Fruit fly (Drosophila melanogaster) whole organism, embryonic: ENCODE data around the gene eIF4E5.

Source experiments
- BtbVII ChIP-seq: fragments of 200-800 bp; sonication (Bioruptor generic); optimal IDR thresholded peaks from 3 replicates; lab custom pipeline; 2017; ENCODE audit warnings: missing biosample characterization, mild to moderate bottlenecking, missing genetic modification characterization
- CG10274 ChIP-seq: fragments of 200-800 bp; sonication (Bioruptor generic); optimal IDR thresholded peaks from 3 replicates; lab custom pipeline; 2017; ENCODE audit warnings: missing biosample characterization, mild to moderate bottlenecking, missing genetic modification characterization
- CG13296 ChIP-seq: fragments of 200-800 bp; sonication (Bioruptor generic); optimal IDR thresholded peaks from 3 replicates; lab custom pipeline; 2018; ENCODE audit warnings: missing biosample characterization, mild to moderate bottlenecking, missing genetic modification characterization
- CG14441 ChIP-seq: fragments of 200-800 bp; sonication (Bioruptor generic); IDR thresholded peaks from 2 replicates; pipeline ENCODE4 v1.3.6; 2022; ENCODE audit warnings: missing biosample characterization, missing genetic modification characterization
- CG18476 ChIP-seq: fragments of 200-800 bp; sonication (Bioruptor generic); optimal IDR thresholded peaks from 2 replicates; lab custom pipeline; 2016; ENCODE audit warnings: missing biosample characterization, mild to moderate bottlenecking, missing genetic modification characterization
- CG18599 ChIP-seq: fragments of 200-800 bp; sonication (Bioruptor generic); optimal IDR thresholded peaks from 3 replicates; lab custom pipeline; 2017; ENCODE audit warnings: missing biosample characterization, missing genetic modification characterization, mild to moderate bottlenecking, moderate library complexity, missing genetic modification reagents
- CG2202 ChIP-seq: fragments of 200-800 bp; sonication (Bioruptor generic); optimal IDR thresholded peaks from 2 replicates; lab custom pipeline; 2018; ENCODE audit warnings: missing biosample characterization, mild to moderate bottlenecking, missing genetic modification characterization
- CG2889 ChIP-seq: fragments of 200-800 bp; sonication (Bioruptor generic); IDR thresholded peaks from 3 replicates; pipeline ENCODE4 v1.3.6; 2022; ENCODE audit warnings: missing biosample characterization, missing genetic modification characterization
- CG32532 ChIP-seq: fragments of 200-800 bp; sonication (Bioruptor generic); IDR thresholded peaks from 2 replicates; pipeline ENCODE4 v1.3.6; 2022; ENCODE audit warnings: missing biosample characterization, missing genetic modification characterization
- CG5953 ChIP-seq: fragments of 200-800 bp; sonication (Bioruptor generic); IDR thresholded peaks from 2 replicates; pipeline ENCODE4 v1.3.6; 2022; ENCODE audit warnings: missing biosample characterization, missing genetic modification characterization
- CG6175 ChIP-seq: fragments of 200-800 bp; sonication (Bioruptor generic); IDR thresholded peaks from 3 replicates; pipeline ENCODE4 v1.3.6; 2022; ENCODE audit warnings: missing biosample characterization, missing genetic modification characterization
- CG6683 ChIP-seq: fragments of 200-800 bp; sonication (Bioruptor generic); optimal IDR thresholded peaks from 2 replicates; lab custom pipeline; 2017; ENCODE audit warnings: missing biosample characterization, mild to moderate bottlenecking, missing genetic modification characterization, missing genetic modification reagents
- CG6791 ChIP-seq: fragments of 200-800 bp; sonication (Bioruptor generic); IDR thresholded peaks from 3 replicates; pipeline ENCODE4 v1.3.6; 2022; ENCODE audit warnings: missing biosample characterization, missing genetic modification characterization; ENCODE audit not compliant: partially characterized antibody
- CG7271 ChIP-seq: fragments of 200-800 bp; sonication (Bioruptor generic); optimal IDR thresholded peaks from 2 replicates; lab custom pipeline; 2018; ENCODE audit warnings: missing biosample characterization, mild to moderate bottlenecking, missing genetic modification characterization, moderate library complexity
- CG7839 ChIP-seq: fragments of 200-800 bp; sonication (Bioruptor generic); optimal IDR thresholded peaks from 3 replicates; lab custom pipeline; 2018; ENCODE audit warnings: missing biosample characterization, mild to moderate bottlenecking, missing genetic modification characterization, moderate library complexity
- CG9215 ChIP-seq: fragments of 200-800 bp; sonication (Bioruptor generic); IDR thresholded peaks from 2 replicates; pipeline ENCODE4 v1.3.6; 2022; ENCODE audit warnings: missing biosample characterization, missing genetic modification characterization
- CG9609 ChIP-seq: fragments of 200-800 bp; sonication (Bioruptor generic); optimal IDR thresholded peaks from 3 replicates; lab custom pipeline; 2016; ENCODE audit warnings: missing biosample characterization, missing genetic modification characterization
- CrebB ChIP-seq: fragments of 200-800 bp; sonication (Bioruptor generic); optimal IDR thresholded peaks from 3 replicates; lab custom pipeline; 2018; ENCODE audit warnings: missing biosample characterization, mild to moderate bottlenecking, missing genetic modification characterization
- Fer2 ChIP-seq: fragments of 200-800 bp; sonication (Bioruptor generic); optimal IDR thresholded peaks from 2 replicates; lab custom pipeline; 2018; ENCODE audit warnings: missing biosample characterization, mild to moderate bottlenecking, missing genetic modification characterization, moderate library complexity
- H2.0 ChIP-seq: fragments of 200-800 bp; sonication (Bioruptor generic); IDR thresholded peaks from 2 replicates; pipeline ENCODE4 v1.3.6; 2022; ENCODE audit warnings: missing biosample characterization, missing genetic modification characterization
- HLHmδ ChIP-seq: fragments of 200-800 bp; sonication (Bioruptor generic); optimal IDR thresholded peaks from 2 replicates; lab custom pipeline; 2018; ENCODE audit warnings: missing biosample characterization, mild to moderate bottlenecking, missing genetic modification characterization, moderate library complexity
- Hey ChIP-seq: fragments of 200-800 bp; sonication (Bioruptor generic); optimal IDR thresholded peaks from 3 replicates; lab custom pipeline; 2018; ENCODE audit warnings: missing biosample characterization, mild to moderate bottlenecking, missing genetic modification characterization
- Mrtf ChIP-seq: fragments of 200-800 bp; sonication (Bioruptor generic); IDR thresholded peaks from 3 replicates; pipeline ENCODE4 v1.3.6; 2022; ENCODE audit warnings: missing biosample characterization, missing genetic modification characterization
- Pdp1 ChIP-seq, 2 experiments: fragments of 200-800 bp; sonication (Bioruptor generic); optimal IDR thresholded peaks; 3 replicates each; lab custom pipeline; 2016; ENCODE audit warnings: missing biosample characterization in 2 of 2, missing genetic modification characterization in 2 of 2, mild to moderate bottlenecking in 1 of 2, moderate library complexity in 1 of 2
- Rfx ChIP-seq: fragments of 200-800 bp; sonication (Bioruptor generic); IDR thresholded peaks from 2 replicates; pipeline ENCODE4 v1.3.6; 2022; ENCODE audit warnings: missing biosample characterization, missing genetic modification characterization
- Scr ChIP-seq: fragments of 200-800 bp; sonication (Bioruptor generic); IDR thresholded peaks from 2 replicates; pipeline ENCODE4 v1.3.6; 2022; ENCODE audit warnings: missing biosample characterization, missing genetic modification characterization; ENCODE audit not compliant: partially characterized antibody
- amos ChIP-seq: fragments of 200-800 bp; sonication (Bioruptor generic); IDR thresholded peaks from 2 replicates; pipeline ENCODE4 v1.3.6; 2022; ENCODE audit warnings: missing biosample characterization, missing genetic modification characterization; ENCODE audit not compliant: partially characterized antibody
- az2 ChIP-seq: fragments of 200-800 bp; sonication (Bioruptor generic); optimal IDR thresholded peaks from 3 replicates; lab custom pipeline; 2016; ENCODE audit warnings: missing biosample characterization, missing genetic modification characterization
- bbx ChIP-seq: fragments of 200-800 bp; sonication (Bioruptor generic); IDR thresholded peaks from 2 replicates; pipeline ENCODE4 v1.3.6; 2022; ENCODE audit warnings: missing biosample characterization, missing genetic modification characterization; ENCODE audit not compliant: partially characterized antibody
- bigmax ChIP-seq: fragments of 200-800 bp; sonication (Bioruptor generic); optimal IDR thresholded peaks from 2 replicates; lab custom pipeline; 2018; ENCODE audit warnings: missing biosample characterization, mild to moderate bottlenecking, missing genetic modification characterization
- chn ChIP-seq: fragments of 200-800 bp; sonication (Bioruptor generic); optimal IDR thresholded peaks from 2 replicates; lab custom pipeline; 2016; ENCODE audit warnings: missing biosample characterization, missing genetic modification characterization
- dmrt11E ChIP-seq: fragments of 200-800 bp; sonication (Bioruptor generic); optimal IDR thresholded peaks from 3 replicates; lab custom pipeline; 2018; ENCODE audit warnings: missing biosample characterization, mild to moderate bottlenecking, missing genetic modification characterization, moderate library complexity
- emc ChIP-seq: fragments of 200-800 bp; sonication (Bioruptor generic); optimal IDR thresholded peaks from 2 replicates; lab custom pipeline; 2016; ENCODE audit warnings: missing biosample characterization, missing genetic modification characterization
- ftz-f1 ChIP-seq: fragments of 200-800 bp; sonication (Bioruptor generic); optimal IDR thresholded peaks from 2 replicates; lab custom pipeline; 2016; ENCODE audit warnings: missing biosample characterization, missing genetic modification characterization
- jumu ChIP-seq: fragments of 200-800 bp; sonication (Bioruptor generic); optimal IDR thresholded peaks from 3 replicates; lab custom pipeline; 2016; ENCODE audit warnings: missing biosample characterization, missing genetic modification characterization
- kah ChIP-seq: fragments of 200-800 bp; sonication (Bioruptor generic); optimal IDR thresholded peaks from 2 replicates; lab custom pipeline; 2018; ENCODE audit warnings: missing biosample characterization, mild to moderate bottlenecking, missing genetic modification characterization
- lilli ChIP-seq: fragments of 200-800 bp; sonication (Bioruptor generic); optimal IDR thresholded peaks from 3 replicates; lab custom pipeline; 2016; ENCODE audit warnings: missing biosample characterization, missing genetic modification characterization
- lmd ChIP-seq: fragments of 200-800 bp; sonication (Bioruptor generic); IDR thresholded peaks from 2 replicates; pipeline ENCODE4 v1.3.6; 2022; ENCODE audit warnings: missing biosample characterization, missing genetic modification characterization
- lov ChIP-seq, 2 experiments: fragments of 200-800 bp in 1 of 2; fragments of >200 bp in 1 of 2; sonication (Bioruptor generic) in 1 of 2; IDR thresholded peaks in 1 of 2; optimal IDR thresholded peaks in 1 of 2; 2 replicates in 1 of 2; 3 replicates in 1 of 2; pipeline versions ENCODE4 v1.3.6 to Lab custom; 2017 to 2022; ENCODE audit warnings: missing biosample characterization in 1 of 2, missing genetic modification characterization in 1 of 2
- mam ChIP-seq: fragments of 200-800 bp; sonication (Bioruptor generic); optimal IDR thresholded peaks from 3 replicates; lab custom pipeline; 2016; ENCODE audit warnings: missing biosample characterization, missing genetic modification characterization
- nau ChIP-seq: fragments of 200-800 bp; sonication (Bioruptor generic); optimal IDR thresholded peaks from 3 replicates; lab custom pipeline; 2017; ENCODE audit warnings: missing biosample characterization, mild to moderate bottlenecking, missing genetic modification characterization, missing genetic modification reagents
- nmo ChIP-seq: fragments of 200-800 bp; sonication (Bioruptor generic); optimal IDR thresholded peaks from 2 replicates; lab custom pipeline; 2018; ENCODE audit warnings: missing biosample characterization, mild to moderate bottlenecking, missing genetic modification characterization, moderate library complexity
- pho ChIP-seq: fragments of 200-800 bp; sonication (Bioruptor generic); optimal IDR thresholded peaks from 2 replicates; lab custom pipeline; 2016; ENCODE audit warnings: missing biosample characterization, missing genetic modification characterization
- prd ChIP-seq, 3 experiments: fragments of >200 bp in 2 of 3; fragments of 200-800 bp in 1 of 3; sonication (Bioruptor generic) in 1 of 3; optimal IDR thresholded peaks in 2 of 3; IDR thresholded peaks in 1 of 3; 2 replicates in 2 of 3; 3 replicates in 1 of 3; pipeline versions ENCODE4 v1.3.6 to Lab custom; 2017 to 2022; ENCODE audit warnings: missing biosample characterization in 1 of 3, missing genetic modification characterization in 1 of 3
- shn ChIP-seq: fragments of 200-800 bp; sonication (Bioruptor generic); optimal IDR thresholded peaks from 3 replicates; lab custom pipeline; 2016; ENCODE audit warnings: missing biosample characterization, missing genetic modification characterization
- tap ChIP-seq: fragments of 200-800 bp; optimal IDR thresholded peaks from 3 replicates; lab custom pipeline; 2019; ENCODE audit warnings: missing biosample characterization, mild to moderate bottlenecking, missing genetic modification characterization, moderate library complexity
- tin ChIP-seq: fragments of 200-800 bp; sonication (Bioruptor generic); optimal IDR thresholded peaks from 3 replicates; lab custom pipeline; 2016; ENCODE audit warnings: missing biosample characterization, missing genetic modification characterization
- tio ChIP-seq: fragments of 200-800 bp; sonication (Bioruptor generic); optimal IDR thresholded peaks from 2 replicates; lab custom pipeline; 2017; ENCODE audit warnings: missing biosample characterization, missing genetic modification characterization, inconsistent platforms
- yki ChIP-seq: fragments of >200 bp; optimal IDR thresholded peaks from 3 replicates; lab custom pipeline; 2018

eIF4E5 gene

DNA sequence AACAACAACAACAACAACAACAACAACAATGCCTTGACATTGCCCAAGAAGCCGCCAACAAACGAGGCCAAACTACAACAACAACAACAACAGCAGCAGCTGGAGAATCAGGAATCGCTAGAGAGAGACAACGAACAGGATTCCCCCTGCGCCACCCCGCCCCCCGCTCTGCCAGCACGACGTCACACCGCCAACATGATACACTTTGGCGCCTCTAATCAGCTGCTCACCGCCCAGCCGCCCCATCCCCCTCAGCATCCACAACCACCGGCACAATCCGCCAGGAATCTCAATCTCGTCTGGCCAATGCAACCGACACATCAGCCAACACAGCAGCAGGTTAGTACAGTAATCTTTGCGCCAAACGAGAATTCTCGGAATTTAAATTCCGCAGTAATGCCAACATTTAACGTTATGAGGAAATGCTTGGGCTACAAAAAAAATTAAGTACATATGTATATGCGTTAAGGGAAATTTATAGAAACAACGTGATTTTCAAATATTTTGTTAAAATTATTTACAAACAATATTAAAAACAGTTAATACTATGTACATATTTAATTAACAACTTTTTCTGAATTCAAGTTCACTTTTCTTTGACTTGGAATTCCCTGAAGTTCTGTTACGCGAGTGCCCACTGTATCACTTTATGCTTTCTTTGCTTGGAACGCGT, 24.8 kb upstream of the eIF4E5 start (continued):
- TF ChIP-seq nau (GFP tag; lab: Kevin White, UChicago) (no peak), kah (GFP tag; lab: Kevin White, UChicago) (no peak), CrebB (tag; lab: Kevin White, UChicago) (no peak), yki (lab: Kevin White, UChicago) (no peak), Hey (tag; lab: Kevin White, UChicago) (no peak), lilli (GFP tag; lab: Kevin White, UChicago) (no peak), CG7839 (tag; lab: Kevin White, UChicago) (peak; percentile 57), mam (GFP tag; lab: Kevin White, UChicago) (no peak), tap (no peak), emc (no peak), HLHmδ (GFP tag; lab: Kevin White, UChicago) (no peak), lmd (GFP tag; lab: Robert Waterston, UW) (peak; percentile 56), CG18599 (GFP tag; lab: Kevin White, UChicago) (peak; percentile 30), CG2889 (GFP tag; lab: Robert Waterston, UW) (no peak), CG9215 (0 out of 2 replicates have a peak, but pooled peaks have one; percentile 29), bbx (GFP tag; lab: Robert Waterston, UW) (no peak), lov (optimal IDR thresholded peaks at IDR 0.05; lab: Kevin White, UChicago) (no peak), lov (GFP tag; IDR thresholded peaks at IDR 0.05; lab: Robert Waterston, UW) (no peak), CG32532 (no peak), prd (optimal IDR thresholded peaks at IDR 0.05; lab: Kevin White, UChicago) (no peak), prd (GFP tag; IDR thresholded peaks at IDR 0.05; lab: Robert Waterston, UW) (peak; percentile 58; the same call in 2 of the 3 replicates), CG6791 (GFP tag; lab: Robert Waterston, UW) (no peak), CG9609 (GFP tag; lab: Kevin White, UChicago) (no peak), CG6175 (GFP tag; lab: Robert Waterston, UW) (no peak), BtbVII (GFP tag; lab: Kevin White, UChicago) (no peak), Fer2 (tag; lab: Kevin White, UChicago) (no peak), Mrtf (GFP tag; lab: Robert Waterston, UW) (no peak), CG5953 (GFP tag; lab: Robert Waterston, UW) (no peak), bigmax (GFP tag; lab: Kevin White, UChicago) (no peak), nmo (peak; percentile 53), ftz-f1 (no peak), az2 (GFP tag; lab: Kevin White, UChicago) (peak; percentile 37), CG14441 (GFP tag; lab: Robert Waterston, UW) (peak; percentile 35; the same call in 1 of the 2 replicates), jumu (GFP tag; lab: Kevin White, UChicago) (no peak), pho (GFP tag; lab: Kevin White, UChicago) (no peak), tin (peak; percentile 6), shn (GFP tag; lab: Kevin White, UChicago) (no peak), CG7271 (tag; lab: Kevin White, UChicago) (no peak), CG13296 (GFP tag; lab: Kevin White, UChicago) (no peak), CG6683 (no peak), CG2202 (no peak), Pdp1 (GFP tag; optimal IDR thresholded peaks at IDR 0.05; lab: Kevin White, UChicago) (no peak), CG10274 (no peak), Scr (GFP tag; lab: Robert Waterston, UW) (no peak), H2.0 (GFP tag; lab: Robert Waterston, UW) (no peak), Rfx (GFP tag; lab: Robert Waterston, UW) (no peak), CG18476 (GFP tag; lab: Kevin White, UChicago) (no peak), amos (GFP tag; lab: Robert Waterston, UW) (no peak), chn (no peak), dmrt11E (tag; lab: Kevin White, UChicago) (no peak), tio (GFP tag; lab: Kevin White, UChicago) (peak; percentile 16)
